Worm (Caenorhabditis elegans) whole organism, L3 larva: ENCODE data around the gene F39F10.4.

Source experiments
- R02D3.7 ChIP-seq: fragments of 150-350 bp; optimal IDR thresholded peaks from 2 replicates; lab custom pipeline; 2014; ENCODE audit warnings: missing biosample characterization, missing genetic modification characterization
- ZK546.5 ChIP-seq: sonication (generic microtip); optimal IDR thresholded peaks from 2 replicates; lab custom pipeline; 2017; ENCODE audit warnings: missing biosample characterization, missing genetic modification characterization
- aly-2 ChIP-seq: fragments of 150-350 bp; optimal IDR thresholded peaks from 2 replicates; lab custom pipeline; 2014; ENCODE audit warnings: missing biosample characterization, missing genetic modification characterization
- ama-1 ChIP-seq: fragments of 150-350 bp; optimal IDR thresholded peaks from 2 replicates; lab custom pipeline; 2018
- ceh-16 ChIP-seq: sonication (generic microtip); optimal IDR thresholded peaks from 2 replicates; lab custom pipeline; 2017; ENCODE audit warnings: missing biosample characterization, missing genetic modification characterization
- ceh-28 ChIP-seq: fragments of 150-350 bp; optimal IDR thresholded peaks from 2 replicates; lab custom pipeline; 2014; ENCODE audit warnings: missing biosample characterization, missing genetic modification reagents, missing genetic modification characterization
- ceh-82 ChIP-seq: fragments of 150-350 bp; optimal IDR thresholded peaks from 2 replicates; lab custom pipeline; 2014; ENCODE audit warnings: missing biosample characterization, missing genetic modification characterization
- ceh-9 ChIP-seq: sonication (generic microtip); optimal IDR thresholded peaks from 2 replicates; lab custom pipeline; 2018; ENCODE audit warnings: missing biosample characterization, missing genetic modification characterization
- daf-12 ChIP-seq: fragments of 150-350 bp; optimal IDR thresholded peaks from 2 replicates; lab custom pipeline; 2014; ENCODE audit warnings: missing biosample characterization, missing genetic modification reagents, missing genetic modification characterization
- egl-27 ChIP-seq: sonication (generic microtip); optimal IDR thresholded peaks from 4 replicates; lab custom pipeline; 2017; ENCODE audit warnings: missing biosample characterization, missing genetic modification reagents, missing genetic modification characterization
- egl-5 ChIP-seq: fragments of 150-350 bp; optimal IDR thresholded peaks from 2 replicates; lab custom pipeline; 2017; ENCODE audit warnings: missing biosample characterization, missing genetic modification reagents, missing genetic modification characterization, inconsistent platforms
- elt-1 ChIP-seq: fragments of 150-350 bp; optimal IDR thresholded peaks from 2 replicates; lab custom pipeline; 2014; ENCODE audit warnings: missing biosample characterization, missing genetic modification characterization
- elt-2 ChIP-seq: sonication (generic microtip); optimal IDR thresholded peaks from 2 replicates; lab custom pipeline; 2016; ENCODE audit warnings: missing genetic modification reagents, mild to moderate bottlenecking, missing genetic modification characterization, missing compliant biosample characterization
- elt-3 ChIP-seq, 3 experiments: fragments of 150-350 bp in 1 of 3; sonication (generic microtip) in 2 of 3; optimal IDR thresholded peaks; 2 replicates in 2 of 3; 4 replicates in 1 of 3; lab custom pipeline; 2014 to 2017; ENCODE audit warnings: missing biosample characterization in 3 of 3, missing genetic modification characterization in 3 of 3
- eor-1 ChIP-seq, 2 experiments: fragments of 150-350 bp; optimal IDR thresholded peaks; 2 replicates each; lab custom pipeline; 2014 to 2018; ENCODE audit warnings: missing biosample characterization in 2 of 2, missing genetic modification characterization in 2 of 2
- fkh-10 ChIP-seq: sonication (generic microtip); optimal IDR thresholded peaks from 2 replicates; lab custom pipeline; 2017; ENCODE audit warnings: missing biosample characterization, missing genetic modification reagents, missing genetic modification characterization
- fkh-2 ChIP-seq: fragments of 150-350 bp; optimal IDR thresholded peaks from 2 replicates; lab custom pipeline; 2014; ENCODE audit warnings: missing biosample characterization, missing genetic modification reagents, missing genetic modification characterization
- fos-1 ChIP-seq: fragments of 150-350 bp; optimal IDR thresholded peaks from 2 replicates; lab custom pipeline; 2014; ENCODE audit warnings: missing biosample characterization, missing genetic modification characterization
- hmg-11 ChIP-seq: sonication (generic microtip); optimal IDR thresholded peaks from 2 replicates; lab custom pipeline; 2016; ENCODE audit warnings: missing genetic modification characterization, missing compliant biosample characterization
- jun-1 ChIP-seq: fragments of 150-350 bp; optimal IDR thresholded peaks from 2 replicates; lab custom pipeline; 2014; ENCODE audit warnings: missing biosample characterization, missing genetic modification reagents, missing genetic modification characterization
- lin-15B ChIP-seq: fragments of 150-350 bp; optimal IDR thresholded peaks from 2 replicates; lab custom pipeline; 2014; ENCODE audit warnings: missing biosample characterization, missing genetic modification characterization
- lin-39 ChIP-seq: fragments of 150-350 bp; optimal IDR thresholded peaks from 2 replicates; lab custom pipeline; 2018; ENCODE audit warnings: missing biosample characterization, missing genetic modification reagents, missing genetic modification characterization
- lsy-12 ChIP-seq: sonication (generic microtip); optimal IDR thresholded peaks from 2 replicates; lab custom pipeline; 2016; ENCODE audit warnings: mild to moderate bottlenecking, missing genetic modification characterization, missing compliant biosample characterization
- mdl-1 ChIP-seq: fragments of 150-350 bp; optimal IDR thresholded peaks from 2 replicates; lab custom pipeline; 2014; ENCODE audit warnings: missing biosample characterization, missing genetic modification characterization
- mml-1 ChIP-seq: fragments of 150-350 bp; sonication (generic microtip); optimal IDR thresholded peaks from 3 replicates; lab custom pipeline; 2014; ENCODE audit warnings: missing biosample characterization, missing genetic modification characterization
- nfya-1 ChIP-seq: sonication (generic microtip); optimal IDR thresholded peaks from 2 replicates; lab custom pipeline; 2017; ENCODE audit warnings: missing genetic modification characterization, mild to moderate bottlenecking, missing compliant biosample characterization, antibody characterized with exemption, moderate library complexity; ENCODE audit not compliant: insufficient read depth
- nhr-11 ChIP-seq: fragments of 150-350 bp; optimal IDR thresholded peaks from 2 replicates; lab custom pipeline; 2014; ENCODE audit warnings: missing biosample characterization, missing genetic modification characterization
- nhr-12 ChIP-seq: fragments of 150-350 bp; optimal IDR thresholded peaks from 2 replicates; lab custom pipeline; 2014; ENCODE audit warnings: missing biosample characterization, missing genetic modification characterization
- nhr-23 ChIP-seq: fragments of 150-350 bp; optimal IDR thresholded peaks from 2 replicates; lab custom pipeline; 2014; ENCODE audit warnings: missing biosample characterization, missing genetic modification reagents, missing genetic modification characterization
- nhr-237 ChIP-seq: fragments of 150-350 bp; optimal IDR thresholded peaks from 2 replicates; lab custom pipeline; 2014; ENCODE audit warnings: missing biosample characterization, missing genetic modification characterization
- nhr-25 ChIP-seq: sonication (generic microtip); optimal IDR thresholded peaks from 2 replicates; lab custom pipeline; 2017; ENCODE audit warnings: missing biosample characterization, missing genetic modification characterization
- nhr-28 ChIP-seq: fragments of 150-350 bp; optimal IDR thresholded peaks from 2 replicates; lab custom pipeline; 2014; ENCODE audit warnings: missing biosample characterization, missing genetic modification characterization
- nhr-43 ChIP-seq: sonication (generic microtip); optimal IDR thresholded peaks from 2 replicates; lab custom pipeline; 2016; ENCODE audit warnings: mild to moderate bottlenecking, missing genetic modification characterization, missing compliant biosample characterization; ENCODE audit not compliant: poor library complexity, severe bottlenecking
- nhr-67 ChIP-seq: fragments of 150-350 bp; optimal IDR thresholded peaks from 2 replicates; lab custom pipeline; 2014; ENCODE audit warnings: missing biosample characterization, missing genetic modification characterization
- nhr-76 ChIP-seq: fragments of 150-350 bp; sonication (generic microtip); optimal IDR thresholded peaks from 5 replicates; lab custom pipeline; 2014; ENCODE audit warnings: missing biosample characterization, missing genetic modification characterization
- nhr-77 ChIP-seq: fragments of 150-350 bp; optimal IDR thresholded peaks from 2 replicates; lab custom pipeline; 2014; ENCODE audit warnings: missing biosample characterization, missing genetic modification characterization
- pha-4 ChIP-seq: fragments of 150-350 bp; optimal IDR thresholded peaks from 2 replicates; lab custom pipeline; 2014; ENCODE audit warnings: missing biosample characterization, missing genetic modification reagents, missing genetic modification characterization
- pqm-1 ChIP-seq: fragments of 150-350 bp; optimal IDR thresholded peaks from 2 replicates; lab custom pipeline; 2017; ENCODE audit warnings: missing biosample characterization, missing genetic modification characterization, inconsistent platforms
- sea-2 ChIP-seq: fragments of 150-350 bp; sonication (generic microtip); optimal IDR thresholded peaks from 4 replicates; lab custom pipeline; 2014; ENCODE audit warnings: missing biosample characterization, missing genetic modification reagents, missing genetic modification characterization
- skn-1 ChIP-seq: fragments of 150-350 bp; optimal IDR thresholded peaks from 2 replicates; lab custom pipeline; 2014; ENCODE audit warnings: missing biosample characterization, missing genetic modification characterization
- snpc-4 ChIP-seq: fragments of 150-350 bp; optimal IDR thresholded peaks from 2 replicates; lab custom pipeline; 2014; ENCODE audit warnings: missing biosample characterization, missing genetic modification characterization
- tbx-2 ChIP-seq: sonication (generic microtip); optimal IDR thresholded peaks from 2 replicates; lab custom pipeline; 2016; ENCODE audit warnings: mild to moderate bottlenecking, missing genetic modification characterization, missing compliant biosample characterization
- unc-39 ChIP-seq: sonication (generic microtip); optimal IDR thresholded peaks from 4 replicates; lab custom pipeline; 2017; ENCODE audit warnings: missing biosample characterization, missing genetic modification characterization
- unc-62 ChIP-seq: fragments of 150-350 bp; sonication (generic microtip); optimal IDR thresholded peaks from 4 replicates; lab custom pipeline; 2014; ENCODE audit warnings: missing biosample characterization, missing genetic modification reagents, missing genetic modification characterization
- zag-1 ChIP-seq: fragments of 150-350 bp; optimal IDR thresholded peaks from 2 replicates; lab custom pipeline; 2014; ENCODE audit warnings: missing biosample characterization, missing genetic modification characterization
- ztf-11 ChIP-seq: fragments of 150-350 bp; optimal IDR thresholded peaks from 2 replicates; lab custom pipeline; 2014; ENCODE audit warnings: missing biosample characterization, missing genetic modification characterization
- ztf-4 ChIP-seq: fragments of 150-350 bp; optimal IDR thresholded peaks from 2 replicates; lab custom pipeline; 2014; ENCODE audit warnings: missing biosample characterization, missing genetic modification characterization

Gene F39F10.4

DNA sequence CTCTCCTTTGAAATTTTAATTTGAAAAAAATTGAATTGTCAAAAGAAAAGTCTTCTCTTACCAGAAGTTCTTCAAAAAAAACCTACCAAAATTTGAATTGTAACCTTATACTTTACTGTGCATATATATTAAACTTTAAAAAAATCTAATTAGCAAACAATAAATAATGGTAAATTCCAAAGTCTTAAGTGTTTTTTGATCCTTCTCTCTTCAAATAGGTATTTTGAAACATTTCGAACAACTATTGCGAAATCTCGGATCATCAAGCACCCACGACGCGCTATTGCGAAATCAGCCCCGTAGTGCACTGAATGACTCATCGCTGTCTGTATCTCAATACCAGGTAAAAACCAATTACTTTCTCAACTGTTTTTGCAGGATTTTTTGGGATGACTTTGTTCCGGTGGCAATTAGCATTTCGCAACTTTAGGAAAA, 27.2 kb upstream of the F39F10.4 start (continued):
- no peak for TF ChIP-seq nhr-77

DNA sequence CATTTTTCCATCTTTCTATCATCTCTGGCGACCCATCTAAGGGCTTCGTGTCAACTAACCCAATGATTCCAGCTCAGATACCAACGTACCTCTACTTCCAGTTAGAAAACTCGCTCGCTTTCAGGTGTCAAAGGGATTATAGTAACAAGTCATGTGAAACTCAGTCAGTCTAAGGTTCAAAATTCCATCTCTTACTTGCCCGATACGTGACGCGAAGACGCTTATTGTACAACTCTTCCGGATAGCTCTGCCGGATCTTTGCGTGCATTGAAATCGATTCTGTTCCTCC, 26.8 kb upstream of the F39F10.4 start:
- TF ChIP-seq ama-1 (lab: Kevin White, UChicago) = peak; percentile 94
- peak; percentile 17 for TF ChIP-seq nhr-25 (tag; lab: Kevin White, UChicago)
- no peak for TF ChIP-seq pqm-1 (tag; lab: Kevin White, UChicago)
- TF ChIP-seq ceh-82 (tag; lab: Kevin White, UChicago) = no peak
- no peak for TF ChIP-seq nhr-43 (tag; lab: Kevin White, UChicago)
- no peak for TF ChIP-seq nhr-12 (tag; lab: Kevin White, UChicago)
- TF ChIP-seq nhr-76 (tag; lab: Kevin White, UChicago) = no peak

DNA sequence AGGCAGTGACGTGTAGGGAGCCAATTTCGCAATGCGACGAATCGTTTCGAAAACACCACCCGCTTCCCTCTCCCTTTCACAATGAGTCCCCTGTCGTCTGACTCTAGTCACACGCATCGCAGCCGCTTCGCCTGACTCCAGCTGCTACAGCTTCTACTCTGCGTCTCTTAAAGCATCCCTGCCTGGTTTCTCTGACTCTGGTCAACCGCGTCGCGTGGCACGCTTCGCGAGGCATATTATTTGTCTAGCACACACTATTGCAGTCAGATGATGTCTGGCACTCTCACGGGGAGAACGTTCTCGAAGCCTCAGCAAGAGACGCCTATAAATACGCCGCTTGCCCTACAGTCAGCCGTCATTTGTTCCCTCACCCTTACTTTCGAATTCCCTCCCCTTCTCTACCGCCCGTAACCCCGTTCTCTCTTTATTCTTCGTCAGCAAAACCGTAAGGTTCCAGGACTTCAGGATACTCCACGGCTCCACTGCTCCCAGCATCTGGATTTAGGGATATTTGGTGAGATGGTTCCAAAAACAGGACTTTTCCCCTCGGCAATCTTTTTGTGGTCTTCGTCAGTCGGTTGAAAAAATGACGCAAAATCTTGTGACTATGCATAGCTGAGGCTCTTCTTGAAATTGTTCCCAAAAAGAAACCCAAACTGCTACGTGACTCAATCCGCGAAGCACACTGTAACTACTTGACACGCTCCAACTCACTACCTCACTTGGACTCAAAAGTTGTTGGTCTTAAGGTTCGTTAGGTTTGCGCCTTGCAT, 26.2 kb upstream of the F39F10.4 start:
- TF ChIP-seq lin-15B (tag; lab: Kevin White, UChicago) = peak; percentile 69
- peak; percentile 100 for TF ChIP-seq lin-39 (tag; lab: Kevin White, UChicago)
- TF ChIP-seq hmg-11 (tag; lab: Kevin White, UChicago) = peak; percentile 98
- peak; percentile 94 for TF ChIP-seq ceh-28 (tag; lab: Kevin White, UChicago)
- peak; percentile 86 for TF ChIP-seq zag-1 (tag; lab: Kevin White, UChicago)
- peak; percentile 15 for TF ChIP-seq unc-39
- TF ChIP-seq ztf-4 (tag; lab: Kevin White, UChicago) = peak; percentile 81
- TF ChIP-seq sea-2 (GFP tag; lab: Kevin White, UChicago) = peak; percentile 82
- peak; percentile 78 for TF ChIP-seq egl-27 (tag; lab: Kevin White, UChicago)
- TF ChIP-seq snpc-4 = peak; percentile 74
- peak; percentile 98 for TF ChIP-seq nhr-23 (tag; lab: Kevin White, UChicago)
- no peak for TF ChIP-seq nhr-237 (tag; lab: Kevin White, UChicago)
- TF ChIP-seq nhr-28 (tag; lab: Kevin White, UChicago) = no peak
- TF ChIP-seq elt-1 (tag; lab: Kevin White, UChicago) = peak; percentile 20
- peak; percentile 87 for TF ChIP-seq ceh-9 (tag; lab: Kevin White, UChicago)
- TF ChIP-seq ceh-16 (tag; lab: Kevin White, UChicago) = no peak
- TF ChIP-seq nhr-76 (tag; lab: Kevin White, UChicago) = no peak
- no peak for TF ChIP-seq ZK546.5 (tag; lab: Kevin White, UChicago)
- peak; percentile 17 to 46 for TF ChIP-seq eor-1 (tag; optimal IDR thresholded peaks at IDR 0.05; lab: Kevin White, UChicago)
- peak; percentile 93 for TF ChIP-seq fkh-10 (GFP tag; lab: Kevin White, UChicago)
- peak; percentile 23 for TF ChIP-seq nhr-77
- TF ChIP-seq fos-1 (tag; lab: Kevin White, UChicago) = peak; percentile 89
- TF ChIP-seq pqm-1 (tag; lab: Kevin White, UChicago) = peak; percentile 90
- peak; percentile 100 for TF ChIP-seq ama-1 (lab: Kevin White, UChicago)
- peak; percentile 95 for TF ChIP-seq nhr-43 (tag; lab: Kevin White, UChicago)
- peak; percentile 97 for TF ChIP-seq mdl-1 (tag; lab: Kevin White, UChicago)
- peak; percentile 93 for TF ChIP-seq unc-62
- TF ChIP-seq pha-4 (tag; lab: Kevin White, UChicago) = peak; percentile 97
- peak; percentile 84 for TF ChIP-seq R02D3.7
- TF ChIP-seq fkh-2 (tag; lab: Kevin White, UChicago) = no peak
- TF ChIP-seq ceh-82 (tag; lab: Kevin White, UChicago) = peak; percentile 78
- TF ChIP-seq tbx-2 (tag; lab: Kevin White, UChicago) = peak; percentile 95
- TF ChIP-seq egl-5 (tag; lab: Kevin White, UChicago) = peak; percentile 99
- no peak for TF ChIP-seq nhr-67 (tag; lab: Kevin White, UChicago)
- TF ChIP-seq nfya-1 = peak; percentile 96
- no peak for TF ChIP-seq daf-12 (tag; lab: Kevin White, UChicago)
- TF ChIP-seq skn-1 (tag; lab: Kevin White, UChicago) = peak; percentile 69
- peak; percentile 9 for TF ChIP-seq ztf-11 (tag; lab: Kevin White, UChicago)
- TF ChIP-seq jun-1 (tag; lab: Kevin White, UChicago) = peak; percentile 99
- peak; percentile 16 to 66 (median 20) for TF ChIP-seq elt-3 (tag; optimal IDR thresholded peaks at IDR 0.05; lab: Kevin White, UChicago)
- peak; percentile 99 for TF ChIP-seq nhr-11 (tag; lab: Kevin White, UChicago)
- no peak for TF ChIP-seq aly-2 (tag; lab: Kevin White, UChicago)
- peak; percentile 99 for TF ChIP-seq nhr-25 (tag; lab: Kevin White, UChicago)
- peak; percentile 96 for TF ChIP-seq lsy-12 (tag; lab: Kevin White, UChicago)
- no peak for TF ChIP-seq nhr-12 (tag; lab: Kevin White, UChicago)
- TF ChIP-seq mml-1 (tag; lab: Kevin White, UChicago) = peak; percentile 51
- TF ChIP-seq elt-2 (tag; lab: Kevin White, UChicago) = peak; percentile 93
